Worm (Caenorhabditis elegans): Measurements from ENCODE around the gene F49E2.5.
A peak's percentile ranks its signal among the peaks of the same experiment; 100 is the strongest.

The F49E2.5 gene

ce11 chrX:9544405-9544804, 953 bp downstream of the F49E2.5 start (continued):
- TF ChIP-seq nhr-19 (GFP tag; conservative IDR thresholded peaks at IDR 0.05) (no peak), Y116A8C.19 (tag; optimal IDR thresholded peaks at IDR 0.05; ENCODE audit: borderline replicate concordance) (no peak)

DNA sequence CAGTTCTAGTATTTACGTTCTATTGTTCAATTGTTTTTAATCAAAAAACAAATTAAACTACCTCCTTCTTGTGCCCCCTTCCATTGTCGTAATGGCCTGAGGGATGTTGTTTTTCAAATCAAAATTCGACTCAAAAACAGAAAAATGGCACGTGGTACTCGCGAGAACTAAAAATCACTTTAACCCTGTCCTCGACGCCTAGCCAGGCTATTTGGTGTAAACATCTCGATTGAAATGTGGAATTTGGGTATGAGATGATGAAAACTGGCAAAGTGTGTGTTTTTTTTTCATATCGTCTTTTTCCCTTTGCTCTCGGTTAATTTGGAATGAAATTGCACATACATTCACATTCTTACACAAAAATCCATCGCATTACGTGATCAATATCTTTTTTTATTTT, 3.2 kb downstream of the F49E2.5 start:
- TF ChIP-seq swsn-7 (tag; optimal IDR thresholded peaks at IDR 0.05) (no peak), lin-35 (GFP tag; optimal IDR thresholded peaks at IDR 0.05) (peak in 1 of 2 experiments; percentile 3), elt-2 (tag; optimal IDR thresholded peaks at IDR 0.05) (no peak), egl-27 (tag; optimal IDR thresholded peaks at IDR 0.05) (no peak), ceh-88 (GFP tag; IDR thresholded peaks at IDR 0.05) (no peak), snu-23 (GFP tag; optimal IDR thresholded peaks at IDR 0.05) (peak; percentile 39), mdl-1 (tag; optimal IDR thresholded peaks at IDR 0.05) (peak in 1 of 2 experiments; percentile 18), lin-15B (tag; optimal IDR thresholded peaks at IDR 0.05) (no peak), vab-15 (tag; optimal IDR thresholded peaks at IDR 0.05) (peak; percentile 64), efl-1 (optimal IDR thresholded peaks at IDR 0.05) (no peak), efl-1 (GFP tag; optimal IDR thresholded peaks at IDR 0.05 in 1 of 2) (peak in 1 of 2 experiments; percentile 89), nhr-20 (tag; optimal IDR thresholded peaks at IDR 0.05) (peak; percentile 7), nhr-85 (tag) (peak; percentile 44), lin-14 (GFP tag; optimal IDR thresholded peaks at IDR 0.05) (peak; percentile 39), fkh-10 (GFP tag; optimal IDR thresholded peaks at IDR 0.05) (no peak), F16B12.6 (tag; optimal IDR thresholded peaks at IDR 0.05) (no peak)

DNA sequence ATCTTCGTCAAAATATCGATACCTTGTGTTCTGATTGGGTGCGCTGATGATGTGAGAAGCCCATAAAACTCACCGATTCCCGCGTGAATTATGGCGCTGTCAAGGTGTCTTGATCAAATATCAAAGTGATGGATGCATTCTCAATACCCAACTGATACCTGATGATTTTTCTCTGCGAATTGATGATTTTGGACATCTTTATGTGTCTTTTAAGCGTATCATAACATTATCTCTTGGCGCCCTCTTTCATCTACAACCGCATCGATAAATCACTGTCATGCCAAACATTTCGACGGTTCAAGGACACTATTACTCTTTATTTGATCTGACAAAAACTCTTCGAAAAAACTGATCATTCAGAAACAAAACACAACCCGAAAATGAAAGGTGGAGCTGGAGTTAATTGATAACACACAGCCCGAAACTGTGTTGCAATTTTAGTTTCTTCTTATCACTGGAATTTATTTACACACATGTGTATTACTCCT, 3.9 kb downstream of the F49E2.5 start:
- TF ChIP-seq ztf-11 (tag; optimal IDR thresholded peaks at IDR 0.05) (no peak), ztf-4 (tag; optimal IDR thresholded peaks at IDR 0.05) (no peak), vab-15 (tag; optimal IDR thresholded peaks at IDR 0.05) (peak; percentile 41), elt-3 (tag; optimal IDR thresholded peaks at IDR 0.05) (peak in 5 of 6 experiments; percentile 64 to 96 (median 80)), irx-1 (tag; optimal IDR thresholded peaks at IDR 0.05) (peak; percentile 49), lsy-2 (tag; optimal IDR thresholded peaks at IDR 0.05) (peak in 1 of 2 experiments; percentile 48), nhr-90 (tag; optimal IDR thresholded peaks at IDR 0.05; ENCODE audit: poor library complexity) (peak; percentile 57), mdl-1 (tag; optimal IDR thresholded peaks at IDR 0.05) (peak in 1 of 2 experiments; percentile 62), nhr-85 (tag) (peak; percentile 97), fkh-8 (tag; optimal IDR thresholded peaks at IDR 0.05) (no peak), blmp-1 (tag; optimal IDR thresholded peaks at IDR 0.05) (peak; percentile 88), lin-35 (GFP tag; optimal IDR thresholded peaks at IDR 0.05) (peak in 1 of 2 experiments; percentile 63), nhr-47 (tag; optimal IDR thresholded peaks at IDR 0.05) (peak; percentile 16), lin-14 (GFP tag; optimal IDR thresholded peaks at IDR 0.05) (peak; percentile 73), rnt-1 (tag; optimal IDR thresholded peaks at IDR 0.05) (peak; percentile 32), nhr-20 (tag; optimal IDR thresholded peaks at IDR 0.05) (peak; percentile 69), grh-1 (GFP tag; IDR thresholded peaks at IDR 0.05) (peak; percentile 42; the same call in 1 of the 2 replicates), snu-23 (GFP tag; optimal IDR thresholded peaks at IDR 0.05) (peak; percentile 41), nhr-71 (tag; optimal IDR thresholded peaks at IDR 0.05) (peak; percentile 76), egl-27 (tag; optimal IDR thresholded peaks at IDR 0.05) (peak in 1 of 2 experiments; percentile 3), tbx-2 (tag; optimal IDR thresholded peaks at IDR 0.05) (peak; percentile 34), ces-1 (GFP tag; optimal IDR thresholded peaks at IDR 0.05) (no peak), unc-62 (GFP tag; optimal IDR thresholded peaks at IDR 0.05) (no peak), dpl-1 (GFP tag; optimal IDR thresholded peaks at IDR 0.05) (peak in 1 of 3 experiments; percentile 24), aly-2 (tag; optimal IDR thresholded peaks at IDR 0.05) (no peak), hpl-2 (GFP tag; optimal IDR thresholded peaks at IDR 0.05) (no peak), nhr-19 (GFP tag; conservative IDR thresholded peaks at IDR 0.05) (peak; percentile 36)
